Worm (Caenorhabditis elegans) whole organism, L2 larva: ENCODE results near the gene srh-95.

ENCODE experiments used
- aly-2 ChIP-seq: fragments of 150-350 bp; optimal IDR thresholded peaks from 2 replicates; lab custom pipeline; 2014; ENCODE audit warnings: missing biosample characterization, missing genetic modification characterization
- fos-1 ChIP-seq: fragments of 150-350 bp; optimal IDR thresholded peaks from 2 replicates; lab custom pipeline; 2014; ENCODE audit warnings: missing biosample characterization, missing genetic modification characterization
- gmeb-1 ChIP-seq: fragments of 150-350 bp; optimal IDR thresholded peaks from 2 replicates; lab custom pipeline; 2014; ENCODE audit warnings: missing biosample characterization, missing genetic modification characterization
- lin-13 ChIP-seq: fragments of 150-350 bp; optimal IDR thresholded peaks from 2 replicates; lab custom pipeline; 2014; ENCODE audit warnings: missing biosample characterization, missing genetic modification reagents, missing genetic modification characterization
- lsy-2 ChIP-seq, 2 experiments: fragments of 150-350 bp in 1 of 2; sonication (generic microtip) in 1 of 2; optimal IDR thresholded peaks; 2 replicates each; lab custom pipeline; 2014 to 2017; ENCODE audit warnings: missing biosample characterization in 2 of 2, missing genetic modification characterization in 2 of 2
- mab-5 ChIP-seq: fragments of 150-350 bp; optimal IDR thresholded peaks from 2 replicates; lab custom pipeline; 2014; ENCODE audit warnings: missing biosample characterization, missing genetic modification characterization
- nhr-10 ChIP-seq: sonication (generic microtip); optimal IDR thresholded peaks from 2 replicates; lab custom pipeline; 2017; ENCODE audit warnings: missing biosample characterization, missing genetic modification characterization
- nhr-23 ChIP-seq: fragments of 150-350 bp; optimal IDR thresholded peaks from 2 replicates; lab custom pipeline; 2014; ENCODE audit warnings: missing biosample characterization, missing genetic modification reagents, missing genetic modification characterization
- nhr-6 ChIP-seq: fragments of 150-350 bp; optimal IDR thresholded peaks from 2 replicates; lab custom pipeline; 2014; ENCODE audit warnings: missing biosample characterization, missing genetic modification characterization
- peb-1 ChIP-seq: fragments of 150-350 bp; optimal IDR thresholded peaks from 2 replicates; lab custom pipeline; 2014; ENCODE audit warnings: missing biosample characterization, missing genetic modification characterization
- snpc-4 ChIP-seq: fragments of 150-350 bp; optimal IDR thresholded peaks from 2 replicates; lab custom pipeline; 2014; ENCODE audit warnings: missing biosample characterization, missing genetic modification characterization
- unc-62 ChIP-seq: fragments of 150-350 bp; optimal IDR thresholded peaks from 2 replicates; lab custom pipeline; 2014; ENCODE audit warnings: missing biosample characterization, missing genetic modification reagents, missing genetic modification characterization
- ztf-4 ChIP-seq: fragments of 150-350 bp; optimal IDR thresholded peaks from 2 replicates; lab custom pipeline; 2014; ENCODE audit warnings: missing biosample characterization, missing genetic modification characterization

- TF ChIP-seq lin-13 (GFP tag; lab: Kevin White, UChicago) = no peak
- TF ChIP-seq unc-62 = no peak
- TF ChIP-seq ztf-4 (tag; lab: Kevin White, UChicago) = no peak
- no peak for TF ChIP-seq nhr-23 (tag; lab: Kevin White, UChicago)
- no peak for TF ChIP-seq lsy-2 (tag; optimal IDR thresholded peaks at IDR 0.05; lab: Kevin White, UChicago)
- no peak for TF ChIP-seq mab-5 (tag; lab: Kevin White, UChicago)
- no peak for TF ChIP-seq nhr-6 (tag; lab: Kevin White, UChicago)
- TF ChIP-seq nhr-10 (tag; lab: Kevin White, UChicago) = no peak
- TF ChIP-seq aly-2 = no peak
- no peak for TF ChIP-seq snpc-4 (tag; lab: Kevin White, UChicago)
- TF ChIP-seq peb-1 (tag; lab: Kevin White, UChicago) = no peak
- TF ChIP-seq fos-1 = no peak
- TF ChIP-seq gmeb-1 (tag; lab: Kevin White, UChicago) = no peak
Measured at ce11 chrV:16253687-16254086, 7.0 kb downstream of the srh-95 start, which contains the start of gene gcy-20.
